Fruit fly (Drosophila melanogaster): ENCODE results near the gene Got2.

Got2 gene

DNA sequence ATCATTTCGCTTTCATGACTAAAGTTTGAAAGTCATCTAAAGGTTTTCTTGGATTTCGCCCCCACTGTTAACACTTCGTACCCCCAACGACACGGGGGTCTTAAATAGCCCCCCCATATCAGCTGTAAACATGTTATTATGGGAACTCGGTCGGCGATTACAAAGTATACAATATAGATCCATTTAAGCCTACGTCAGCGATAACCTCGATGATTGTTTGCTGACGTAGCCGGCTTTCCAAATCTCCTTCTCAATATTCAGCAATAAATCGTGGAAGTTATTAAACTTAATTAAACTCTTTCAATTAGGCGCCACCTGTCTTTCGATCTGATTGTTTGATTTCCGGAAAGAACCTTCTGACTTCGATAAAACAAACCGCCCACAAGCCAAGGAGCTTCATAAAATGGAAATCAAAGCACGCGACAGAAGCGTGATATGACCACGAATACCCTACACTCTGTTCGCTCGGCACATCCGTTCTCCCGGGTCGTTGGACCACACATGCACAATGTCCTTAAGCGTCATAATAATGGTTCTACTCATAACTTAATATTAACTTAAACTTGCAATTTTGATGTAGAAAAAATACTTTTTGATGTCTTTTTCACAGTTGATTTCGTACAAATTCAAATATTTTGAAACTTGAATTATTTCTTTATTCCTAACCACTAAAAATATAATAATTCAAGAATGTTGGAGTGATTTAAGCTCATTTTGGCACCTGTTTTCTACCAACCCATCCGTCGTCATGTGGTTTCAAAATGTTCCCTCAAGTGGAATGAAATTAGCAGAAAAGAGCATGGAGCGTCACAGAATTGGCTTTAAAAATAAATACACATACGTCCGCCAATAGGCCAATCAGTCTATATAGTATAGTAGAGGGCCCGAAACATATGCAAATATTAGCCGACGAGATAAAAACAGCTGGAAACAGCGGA is 946 bp downstream of the Got2 start (continued):
- peak; percentile 41; the same call in 1 of the 3 replicates for TF ChIP-seq tgo (GFP tag; IDR thresholded peaks at IDR 0.05)
- TF ChIP-seq CG14860 (GFP tag; IDR thresholded peaks at IDR 0.05; ENCODE audit: partially characterized antibody) = no peak
- TF ChIP-seq onecut (GFP tag; IDR thresholded peaks at IDR 0.05) = no peak
- TF ChIP-seq Sox102F (GFP tag; optimal IDR thresholded peaks at IDR 0.05) = peak; percentile 55
- peak; percentile 67 for TF ChIP-seq CG3281 (GFP tag; optimal IDR thresholded peaks at IDR 0.05)
- TF ChIP-seq Side (GFP tag; optimal IDR thresholded peaks at IDR 0.05) = peak; percentile 44
- TF ChIP-seq CG12744 (GFP tag; optimal IDR thresholded peaks at IDR 0.05) = no peak
- no peak for TF ChIP-seq pros (GFP tag; optimal IDR thresholded peaks at IDR 0.05)
- no peak for TF ChIP-seq CG8944 (GFP tag; optimal IDR thresholded peaks at IDR 0.05)
- no peak for TF ChIP-seq hbn (GFP tag; IDR thresholded peaks at IDR 0.05; ENCODE audit: partially characterized antibody)
- peak; percentile 49; the same call in 1 of the 2 replicates for TF ChIP-seq Xrp1 (GFP tag; IDR thresholded peaks at IDR 0.05)
- TF ChIP-seq Dip2 (GFP tag; IDR thresholded peaks at IDR 0.05) = no peak
- TF ChIP-seq CG11695 (GFP tag; IDR thresholded peaks at IDR 0.05) = peak; percentile 47; the same call in 1 of the 3 replicates
- no peak for TF ChIP-seq crp (GFP tag; optimal IDR thresholded peaks at IDR 0.05)
- no peak for TF ChIP-seq eyg (GFP tag; optimal IDR thresholded peaks at IDR 0.05)
- no peak for TF ChIP-seq Awh (GFP tag; IDR thresholded peaks at IDR 0.05)
- no peak for TF ChIP-seq CG1832 (GFP tag; optimal IDR thresholded peaks at IDR 0.05)
- no peak for TF ChIP-seq CG2199 (GFP tag; IDR thresholded peaks at IDR 0.05)
- peak; percentile 48 for TF ChIP-seq CG12219 (GFP tag; optimal IDR thresholded peaks at IDR 0.05)
- no peak for TF ChIP-seq so (GFP tag; IDR thresholded peaks at IDR 0.05)
- no peak for TF ChIP-seq CG3726 (GFP tag; IDR thresholded peaks at IDR 0.05)
- peak; percentile 4 for TF ChIP-seq emc (GFP tag; optimal IDR thresholded peaks at IDR 0.05)
- TF ChIP-seq HLH3B (GFP tag; IDR thresholded peaks at IDR 0.05) = peak; percentile 58; the same call in 1 of the 2 replicates
- no peak for TF ChIP-seq CG30020 (tag; optimal IDR thresholded peaks at IDR 0.05)
- no peak for TF ChIP-seq NC2α (GFP tag; optimal IDR thresholded peaks at IDR 0.05)
- TF ChIP-seq CG18764 (GFP tag; optimal IDR thresholded peaks at IDR 0.05) = no peak
- TF ChIP-seq mam (GFP tag; optimal IDR thresholded peaks at IDR 0.05) = peak; percentile 42
- TF ChIP-seq Scr (GFP tag; IDR thresholded peaks at IDR 0.05; ENCODE audit: partially characterized antibody) = no peak
- TF ChIP-seq inv (GFP tag; IDR thresholded peaks at IDR 0.05; ENCODE audit: partially characterized antibody) = no peak
- peak; percentile 23; the same call in 1 of the 2 replicates for TF ChIP-seq E2f1 (GFP tag; IDR thresholded peaks at IDR 0.05)
- no peak for TF ChIP-seq croc (GFP tag; conservative IDR thresholded peaks at IDR 0.05)
- TF ChIP-seq kay (GFP tag; optimal IDR thresholded peaks at IDR 0.05) = no peak
- TF ChIP-seq tup (GFP tag; optimal IDR thresholded peaks at IDR 0.05) = no peak
- peak; percentile 42 for TF ChIP-seq Hand (GFP tag; optimal IDR thresholded peaks at IDR 0.05)
- no peak for TF ChIP-seq nom (GFP tag; optimal IDR thresholded peaks at IDR 0.05)
- no peak for TF ChIP-seq CG6175 (GFP tag; IDR thresholded peaks at IDR 0.05)
- peak; percentile 4 for TF ChIP-seq Bdp1 (GFP tag; optimal IDR thresholded peaks at IDR 0.05)
- no peak for TF ChIP-seq pnt (GFP tag; optimal IDR thresholded peaks at IDR 0.05)
- TF ChIP-seq dm (GFP tag; optimal IDR thresholded peaks at IDR 0.05) = no peak
- TF ChIP-seq zfh2 (GFP tag; optimal IDR thresholded peaks at IDR 0.05) = peak; percentile 77
- TF ChIP-seq HHEX (GFP tag; optimal IDR thresholded peaks at IDR 0.05) = peak; percentile 70
- TF ChIP-seq Opbp (GFP tag; IDR thresholded peaks at IDR 0.05; ENCODE audit: partially characterized antibody) = no peak
- no peak for TF ChIP-seq CG34422 (GFP tag; IDR thresholded peaks at IDR 0.05)
- peak; percentile 18 for TF ChIP-seq CG2712 (tag; optimal IDR thresholded peaks at IDR 0.05)
- peak; percentile 39; the same call in 1 of the 2 replicates for TF ChIP-seq sisA (GFP tag; IDR thresholded peaks at IDR 0.05)
- no peak for TF ChIP-seq CG43689 (GFP tag; IDR thresholded peaks at IDR 0.05)
- TF ChIP-seq Xbp1 (GFP tag; optimal IDR thresholded peaks at IDR 0.05) = peak; percentile 57
- TF ChIP-seq MBD-R2 (GFP tag; IDR thresholded peaks at IDR 0.05) = peak; percentile 28; the same call in 1 of the 2 replicates
- TF ChIP-seq fu2 (GFP tag; optimal IDR thresholded peaks at IDR 0.05) = peak; percentile 32

Data from whole organism, embryonic.